Worm (Caenorhabditis elegans) whole organism, early embryonic: ENCODE measurements around the gene C05D11.8.

Experiments
- B0310.2 ChIP-seq: sonication (generic microtip); optimal IDR thresholded peaks from 2 replicates; lab custom pipeline; 2016; ENCODE audit warnings: mild to moderate bottlenecking, missing genetic modification characterization, missing compliant biosample characterization
- F13C5.2 ChIP-seq: sonication (generic microtip); optimal IDR thresholded peaks from 2 replicates; lab custom pipeline; 2017; ENCODE audit warnings: mild to moderate bottlenecking, missing genetic modification characterization, inconsistent platforms, missing compliant biosample characterization
- aly-1 ChIP-seq: sonication (generic microtip); optimal IDR thresholded peaks from 2 replicates; lab custom pipeline; 2016; ENCODE audit warnings: missing genetic modification characterization, missing compliant biosample characterization
- ama-1 ChIP-seq: fragments of 150-350 bp; optimal IDR thresholded peaks from 2 replicates; lab custom pipeline; 2014
- ceh-13 ChIP-seq: fragments of 200-800 bp; sonication (Bioruptor generic); optimal IDR thresholded peaks from 2 replicates; lab custom pipeline; 2018; ENCODE audit warnings: mild to moderate bottlenecking, missing genetic modification characterization, missing compliant biosample characterization
- ceh-36 ChIP-seq: sonication (generic microtip); optimal IDR thresholded peaks from 2 replicates; lab custom pipeline; 2016; ENCODE audit warnings: missing genetic modification characterization, inconsistent platforms, missing compliant biosample characterization
- flt-1 ChIP-seq: fragments of 200-800 bp; sonication (Bioruptor generic); IDR thresholded peaks from 2 replicates; pipeline ENCODE4 v1.3.6; 2022; ENCODE audit warnings: missing genetic modification characterization, missing compliant biosample characterization
- hmbx-1 ChIP-seq: sonication (generic microtip); optimal IDR thresholded peaks from 2 replicates; lab custom pipeline; 2016; ENCODE audit warnings: mild to moderate bottlenecking, missing genetic modification characterization, missing compliant biosample characterization
- hmg-4 ChIP-seq: fragments of 200-800 bp; sonication (Bioruptor generic); optimal IDR thresholded peaks from 2 replicates; lab custom pipeline; 2018; ENCODE audit warnings: mild to moderate bottlenecking, missing genetic modification characterization, missing compliant biosample characterization
- pes-1 ChIP-seq: fragments of 200-800 bp; sonication (Bioruptor generic); IDR thresholded peaks from 2 replicates; pipeline ENCODE4 v1.3.6; 2022; ENCODE audit warnings: missing genetic modification reagents, missing genetic modification characterization, missing compliant biosample characterization
- sea-1 ChIP-seq: fragments of 200-800 bp; sonication (Bioruptor generic); conservative IDR thresholded peaks from 2 replicates; pipeline ENCODE4 v1.3.6; 2022; ENCODE audit warnings: missing genetic modification characterization, missing compliant biosample characterization
- tbx-11 ChIP-seq: fragments of 200-800 bp; sonication (Bioruptor generic); IDR thresholded peaks from 2 replicates; pipeline ENCODE4 v1.3.6; 2022; ENCODE audit warnings: missing genetic modification characterization, missing compliant biosample characterization
- tra-4 ChIP-seq: sonication (generic microtip); optimal IDR thresholded peaks from 2 replicates; lab custom pipeline; 2017; ENCODE audit warnings: missing genetic modification characterization, missing compliant biosample characterization

DNA sequence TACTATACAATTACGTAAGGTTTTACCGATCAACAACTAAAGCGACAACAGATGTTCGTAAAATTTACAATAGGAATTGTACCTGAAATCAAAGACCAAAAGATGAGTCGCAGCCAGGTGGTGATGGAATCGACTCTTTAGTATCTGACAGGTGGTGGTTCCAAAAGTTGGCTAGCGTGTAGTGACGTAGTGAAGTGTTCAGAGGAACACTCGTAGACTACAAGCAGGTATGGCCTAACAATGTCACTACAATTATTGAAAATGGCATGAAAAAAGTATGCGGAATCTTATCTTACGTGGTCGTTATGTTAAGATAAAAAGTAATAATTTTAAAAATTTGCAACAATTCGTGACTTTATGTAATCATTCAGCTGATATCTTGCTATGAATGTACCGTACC is 5.6 kb downstream of the C05D11.8 start:
- TF ChIP-seq ama-1 (lab: Kevin White, UChicago) = no peak
- no peak for TF ChIP-seq F13C5.2 (tag; lab: Kevin White, UChicago)
- TF ChIP-seq B0310.2 (tag; lab: Kevin White, UChicago) = no peak
- TF ChIP-seq tra-4 (tag; lab: Kevin White, UChicago) = no peak
- no peak for TF ChIP-seq hmg-4
- no peak for TF ChIP-seq tbx-11
- no peak for TF ChIP-seq ceh-13
- TF ChIP-seq flt-1 = no peak
- TF ChIP-seq sea-1 (GFP tag; lab: Robert Waterston, UW) = no peak
- TF ChIP-seq aly-1 = no peak
- TF ChIP-seq hmbx-1 (tag; lab: Kevin White, UChicago) = no peak
- no peak for TF ChIP-seq pes-1
- no peak for TF ChIP-seq ceh-36 (tag; lab: Kevin White, UChicago)
